Worm (Caenorhabditis elegans) whole organism, L1 larva: Measurements from ENCODE around the gene zyx-1.
"Not testable (repeated sequence)": the region's sequence is repeated elsewhere in the genome, so short reads cannot be mapped to it uniquely, and the experiment has no call there.

Experiments
- ces-1 ChIP-seq: fragments of 150-350 bp; optimal IDR thresholded peaks from 2 replicates; lab custom pipeline; 2014; ENCODE audit warnings: missing biosample characterization, missing genetic modification reagents, missing genetic modification characterization
- fkh-8 ChIP-seq: sonication (generic microtip); optimal IDR thresholded peaks from 2 replicates; lab custom pipeline; 2016; ENCODE audit warnings: mild to moderate bottlenecking, missing genetic modification characterization, missing compliant biosample characterization
- jun-1 ChIP-seq: fragments of 150-350 bp; optimal IDR thresholded peaks from 2 replicates; lab custom pipeline; 2014; ENCODE audit warnings: missing biosample characterization, missing genetic modification reagents, missing genetic modification characterization
- lin-13 ChIP-seq: fragments of 150-350 bp; optimal IDR thresholded peaks from 2 replicates; lab custom pipeline; 2014; ENCODE audit warnings: missing biosample characterization, missing genetic modification reagents, missing genetic modification characterization
- lin-39 ChIP-seq: fragments of 150-350 bp; optimal IDR thresholded peaks from 2 replicates; lab custom pipeline; 2014; ENCODE audit warnings: missing biosample characterization, missing genetic modification reagents, missing genetic modification characterization
- lsy-2 ChIP-seq, 2 experiments: fragments of 150-350 bp; optimal IDR thresholded peaks; 2 replicates each; lab custom pipeline; 2014; ENCODE audit warnings: missing biosample characterization in 2 of 2, missing genetic modification characterization in 2 of 2
- mdl-1 ChIP-seq, 2 experiments: fragments of 150-350 bp; optimal IDR thresholded peaks; 2 replicates each; lab custom pipeline; 2014 to 2017; ENCODE audit warnings: missing biosample characterization in 2 of 2, missing genetic modification characterization in 2 of 2, inconsistent platforms in 1 of 2
- nhr-76 ChIP-seq: sonication (generic microtip); optimal IDR thresholded peaks from 2 replicates; lab custom pipeline; 2017; ENCODE audit warnings: missing biosample characterization, missing genetic modification characterization
- nhr-85 ChIP-seq: sonication (generic microtip); peaks from one replicate; lab custom pipeline; 2016; ENCODE audit warnings: missing genetic modification characterization, inconsistent platforms, missing compliant biosample characterization
- skn-1 ChIP-seq: fragments of 150-350 bp; optimal IDR thresholded peaks from 2 replicates; lab custom pipeline; 2014; ENCODE audit warnings: missing biosample characterization, missing genetic modification characterization
- snu-23 ChIP-seq: sonication (generic microtip); optimal IDR thresholded peaks from 2 replicates; lab custom pipeline; 2016; ENCODE audit warnings: missing genetic modification characterization, missing compliant biosample characterization
- tbx-2 ChIP-seq: sonication (generic microtip); optimal IDR thresholded peaks from 2 replicates; lab custom pipeline; 2016; ENCODE audit warnings: missing genetic modification characterization, missing compliant biosample characterization
- unc-130 ChIP-seq: fragments of 150-350 bp; optimal IDR thresholded peaks from 2 replicates; lab custom pipeline; 2017; ENCODE audit warnings: missing biosample characterization, missing genetic modification characterization, inconsistent platforms

- not testable (repeated sequence) for TF ChIP-seq fkh-8 (tag; lab: Kevin White, UChicago); skn-1; lin-39; snu-23 (GFP tag; lab: Kevin White, UChicago); nhr-85 (tag; lab: Kevin White, UChicago); lin-13 (GFP tag; lab: Kevin White, UChicago); ces-1 (GFP tag; lab: Kevin White, UChicago); mdl-1 (tag; optimal IDR thresholded peaks at IDR 0.05; lab: Kevin White, UChicago); lsy-2 (tag; optimal IDR thresholded peaks at IDR 0.05; lab: Kevin White, UChicago); jun-1; tbx-2 (tag; lab: Kevin White, UChicago); unc-130 (tag; lab: Kevin White, UChicago); nhr-76 (tag; lab: Kevin White, UChicago)
Observed at ce11 chrII:13043433-13044054, 13.2 kb upstream of the zyx-1 start, which contains the start of gene puf-6.
